Worm (Caenorhabditis elegans): ENCODE results near the gene msra-1.

Gene msra-1

DNA sequence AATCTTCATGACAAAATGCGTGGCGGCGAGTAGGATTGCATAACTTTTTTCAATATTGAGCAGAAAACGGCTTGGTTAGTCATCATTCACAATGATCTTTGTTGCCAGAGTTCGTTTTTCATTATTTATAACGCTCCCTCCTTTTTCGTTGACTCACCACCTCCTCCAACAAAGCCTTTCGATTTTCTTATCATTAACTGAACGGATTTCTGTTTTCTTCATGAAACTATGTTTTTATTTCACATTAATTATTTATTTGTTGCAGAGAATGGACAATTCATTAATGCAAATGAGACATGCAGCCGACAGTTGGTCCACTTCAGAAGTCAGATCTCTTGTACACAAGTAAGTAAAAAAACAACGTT lies 30.8 kb upstream of the msra-1 start, which contains the start of gene bath-44:
TSS of gene bath-44 (plus strand) at position 266 of the 365 bp plus-strand sequence.
- TF ChIP-seq ztf-29 (GFP tag; IDR thresholded peaks at IDR 0.05) (no peak), ztf-23 (GFP tag; IDR thresholded peaks at IDR 0.05) (no peak), tab-1 (GFP tag; IDR thresholded peaks at IDR 0.05) (no peak), ref-1 (GFP tag; conservative IDR thresholded peaks at IDR 0.05) (no peak), cog-1 (tag; optimal IDR thresholded peaks at IDR 0.05) (no peak), T22C8.4 (GFP tag; IDR thresholded peaks at IDR 0.05) (no peak), med-1 (GFP tag; optimal IDR thresholded peaks at IDR 0.05; ENCODE audit: insufficient read depth) (no peak), klf-2 (GFP tag; conservative IDR thresholded peaks at IDR 0.05) (no peak), flt-1 (GFP tag; IDR thresholded peaks at IDR 0.05) (no peak)

DNA sequence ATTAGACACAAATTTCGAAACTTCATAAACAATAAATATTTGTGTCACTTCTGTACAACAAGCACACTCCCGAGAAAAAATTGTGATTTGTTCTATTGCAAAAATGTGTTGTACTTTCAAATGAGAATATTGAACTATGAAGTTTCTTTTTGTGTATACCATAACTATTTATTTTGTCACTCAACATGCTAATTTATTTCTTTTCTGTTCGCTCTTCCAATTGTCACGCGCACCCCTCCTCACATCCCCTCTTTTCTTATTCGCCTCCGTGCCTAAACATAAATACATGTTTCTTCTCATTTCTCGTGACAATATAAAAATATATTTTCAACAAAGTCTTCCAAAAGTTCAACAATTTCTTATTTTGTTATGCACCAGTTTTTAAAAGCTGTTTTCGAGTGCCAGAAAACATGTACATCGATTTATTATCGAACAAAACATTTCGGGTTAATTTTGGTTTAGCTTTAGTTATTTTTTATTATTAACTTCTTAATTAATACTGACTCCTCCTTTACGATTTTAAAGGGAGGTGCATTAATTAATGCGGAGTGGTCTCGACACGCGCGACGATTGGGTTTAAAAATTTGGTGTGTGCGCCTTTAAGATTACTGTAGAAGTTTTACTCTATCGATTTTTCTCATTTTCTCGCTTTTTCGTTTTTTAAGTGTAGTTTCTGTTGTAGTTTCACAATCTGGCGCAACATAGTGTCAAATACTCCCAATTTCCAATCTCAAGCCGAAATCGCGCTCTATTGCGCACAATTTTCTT lies 30.3 kb upstream of the msra-1 start:
- TF ChIP-seq klf-2 (GFP tag; conservative IDR thresholded peaks at IDR 0.05) (no peak), ref-1 (GFP tag; conservative IDR thresholded peaks at IDR 0.05) (no peak), flt-1 (GFP tag; IDR thresholded peaks at IDR 0.05) (no peak), T22C8.4 (GFP tag; IDR thresholded peaks at IDR 0.05) (no peak), cog-1 (tag; optimal IDR thresholded peaks at IDR 0.05) (no peak), tab-1 (GFP tag; IDR thresholded peaks at IDR 0.05) (no peak), med-1 (GFP tag; optimal IDR thresholded peaks at IDR 0.05; ENCODE audit: insufficient read depth) (no peak), ztf-23 (GFP tag; IDR thresholded peaks at IDR 0.05) (no peak), ztf-29 (GFP tag; IDR thresholded peaks at IDR 0.05) (no peak)

DNA sequence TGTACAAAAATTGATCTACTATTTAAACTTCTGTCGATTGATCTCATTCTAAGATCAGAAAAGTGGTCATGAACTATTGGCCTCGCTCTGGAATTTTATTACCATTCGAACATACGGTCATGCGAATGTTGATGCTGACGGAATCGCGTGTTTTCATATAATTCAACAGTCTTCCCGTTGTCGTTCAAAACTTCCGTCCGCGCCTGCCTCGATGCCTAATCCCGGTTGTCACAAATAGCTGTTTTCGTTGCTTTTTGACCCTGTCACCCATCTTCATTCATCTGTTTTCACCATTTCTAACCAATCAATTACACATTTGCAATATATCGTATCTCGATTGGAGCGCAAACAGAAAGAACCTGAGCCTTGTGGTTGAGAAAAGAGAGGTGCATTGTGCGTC lies 29.6 kb upstream of the msra-1 start:
- TF ChIP-seq cog-1 (tag; optimal IDR thresholded peaks at IDR 0.05) (no peak), ztf-23 (GFP tag; IDR thresholded peaks at IDR 0.05) (no peak), tab-1 (GFP tag; IDR thresholded peaks at IDR 0.05) (no peak), med-1 (GFP tag; optimal IDR thresholded peaks at IDR 0.05; ENCODE audit: insufficient read depth) (no peak)

DNA sequence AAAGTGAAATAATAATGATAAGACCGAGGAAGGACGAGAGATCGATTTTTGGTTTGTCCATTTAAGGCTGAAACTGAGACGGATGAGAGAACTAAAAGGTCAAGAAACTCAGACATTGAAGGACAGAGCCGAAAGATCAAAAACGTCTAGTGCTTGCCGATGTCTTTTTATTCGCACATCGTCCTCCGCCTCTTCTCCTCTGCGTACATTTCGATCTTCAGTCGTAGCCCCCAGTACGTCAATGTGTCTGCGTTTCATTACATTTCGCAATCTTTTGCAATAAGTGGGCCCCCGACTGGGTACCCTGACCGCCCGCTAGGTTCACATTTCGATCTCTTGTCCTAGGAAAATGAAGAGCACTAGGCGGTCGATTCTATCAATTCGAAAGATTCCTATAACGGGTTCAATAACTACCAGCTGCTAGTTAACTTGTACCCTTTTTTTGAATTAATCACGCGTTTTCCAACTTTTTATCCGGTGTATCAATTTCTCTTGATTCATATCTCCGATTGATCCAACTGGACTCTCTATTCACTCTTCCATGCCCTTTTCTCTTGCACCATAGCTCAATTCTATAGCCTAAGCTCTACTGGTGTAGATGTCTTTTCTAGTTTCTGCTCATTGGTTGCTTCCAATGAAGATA lies 28.3 kb upstream of the msra-1 start:
- TF ChIP-seq flt-1 (GFP tag; IDR thresholded peaks at IDR 0.05) = no peak
- no peak for TF ChIP-seq ref-1 (GFP tag; conservative IDR thresholded peaks at IDR 0.05)
- TF ChIP-seq klf-2 (GFP tag; conservative IDR thresholded peaks at IDR 0.05) = no peak
- TF ChIP-seq ztf-23 (GFP tag; IDR thresholded peaks at IDR 0.05) = no peak
- no peak for TF ChIP-seq tab-1 (GFP tag; IDR thresholded peaks at IDR 0.05)
- no peak for TF ChIP-seq med-1 (GFP tag; optimal IDR thresholded peaks at IDR 0.05; ENCODE audit: insufficient read depth)
- no peak for TF ChIP-seq ztf-29 (GFP tag; IDR thresholded peaks at IDR 0.05)
- TF ChIP-seq T22C8.4 (GFP tag; IDR thresholded peaks at IDR 0.05) = no peak
- no peak for TF ChIP-seq cog-1 (tag; optimal IDR thresholded peaks at IDR 0.05)

DNA sequence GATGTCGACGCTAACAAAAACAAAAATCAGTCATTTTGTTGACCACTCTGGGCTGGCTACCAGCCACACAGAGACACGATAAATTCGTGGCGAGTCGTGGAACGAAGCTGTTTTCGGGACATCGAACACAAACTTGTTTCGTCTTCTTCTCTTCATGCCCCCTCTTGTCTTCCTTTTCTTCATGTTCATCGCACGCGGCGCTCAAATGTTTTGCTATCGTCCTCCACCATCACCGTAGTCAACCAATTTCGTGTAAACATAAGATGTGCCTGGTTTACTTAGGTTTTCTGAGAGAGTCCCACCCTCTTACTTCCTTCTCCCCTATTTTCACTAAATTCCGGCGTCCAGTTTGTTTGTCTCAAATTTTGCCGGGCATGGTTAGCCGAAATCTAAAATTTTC lies 26.5 kb upstream of the msra-1 start:
- TF ChIP-seq ztf-23 (GFP tag; IDR thresholded peaks at IDR 0.05) (no peak), tab-1 (GFP tag; IDR thresholded peaks at IDR 0.05) (no peak), ztf-29 (GFP tag; IDR thresholded peaks at IDR 0.05) (no peak), med-1 (GFP tag; optimal IDR thresholded peaks at IDR 0.05; ENCODE audit: insufficient read depth) (no peak), T22C8.4 (GFP tag; IDR thresholded peaks at IDR 0.05) (no peak), cog-1 (tag; optimal IDR thresholded peaks at IDR 0.05) (no peak), klf-2 (GFP tag; conservative IDR thresholded peaks at IDR 0.05) (no peak), ref-1 (GFP tag; conservative IDR thresholded peaks at IDR 0.05) (no peak), flt-1 (GFP tag; IDR thresholded peaks at IDR 0.05) (no peak)

DNA sequence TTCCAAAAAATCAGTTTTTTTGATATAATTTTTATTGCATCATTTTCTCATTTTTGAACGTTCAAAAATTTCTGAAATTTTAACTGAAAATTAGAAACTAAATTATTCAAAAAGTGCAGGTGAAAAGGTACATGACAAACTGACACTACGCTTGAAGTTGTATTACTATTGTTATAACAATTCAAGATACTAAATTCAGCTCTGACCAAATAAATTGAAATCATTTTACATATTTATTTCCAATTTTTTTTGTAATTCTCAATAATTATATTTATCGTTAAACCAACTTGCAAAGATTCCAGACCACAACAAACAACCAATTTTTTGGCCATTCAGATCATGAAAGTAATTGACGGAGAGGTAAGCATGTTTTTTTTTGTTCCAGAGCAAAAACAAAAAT lies 21.6 kb upstream of the msra-1 start, which contains the start of gene sre-3:
TSS of gene sre-3 (plus strand) at position 301 of the 400 bp plus-strand sequence.
- TF ChIP-seq tab-1 (GFP tag; IDR thresholded peaks at IDR 0.05) (no peak), ref-1 (GFP tag; conservative IDR thresholded peaks at IDR 0.05) (no peak), ztf-29 (GFP tag; IDR thresholded peaks at IDR 0.05) (no peak), klf-2 (GFP tag; conservative IDR thresholded peaks at IDR 0.05) (no peak), ztf-23 (GFP tag; IDR thresholded peaks at IDR 0.05) (no peak), flt-1 (GFP tag; IDR thresholded peaks at IDR 0.05) (no peak), med-1 (GFP tag; optimal IDR thresholded peaks at IDR 0.05; ENCODE audit: insufficient read depth) (no peak), cog-1 (tag; optimal IDR thresholded peaks at IDR 0.05) (no peak), T22C8.4 (GFP tag; IDR thresholded peaks at IDR 0.05) (no peak)

DNA sequence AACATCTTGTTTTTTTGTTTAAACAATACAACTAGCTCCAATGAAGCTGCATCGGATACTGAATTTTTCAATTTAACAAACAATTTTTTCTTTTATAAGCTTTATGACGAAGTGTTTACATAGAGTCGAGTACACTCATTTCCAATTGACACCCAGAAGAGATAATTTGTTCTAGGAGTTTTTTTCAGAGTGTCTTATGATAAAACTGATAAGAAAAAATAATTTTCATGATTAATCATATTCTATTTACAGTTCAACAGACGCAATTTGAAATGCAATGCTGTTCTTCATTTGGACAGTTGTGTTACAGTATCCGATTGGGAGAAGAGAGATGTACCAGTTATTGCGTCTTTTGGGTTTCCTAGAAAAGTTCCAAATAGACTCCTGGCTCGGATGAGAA lies 18.1 kb upstream of the msra-1 start:
- TF ChIP-seq med-1 (GFP tag; optimal IDR thresholded peaks at IDR 0.05; ENCODE audit: insufficient read depth) (no peak), tab-1 (GFP tag; IDR thresholded peaks at IDR 0.05) (no peak), klf-2 (GFP tag; conservative IDR thresholded peaks at IDR 0.05) (no peak), ztf-23 (GFP tag; IDR thresholded peaks at IDR 0.05) (no peak), ref-1 (GFP tag; conservative IDR thresholded peaks at IDR 0.05) (no peak)

DNA sequence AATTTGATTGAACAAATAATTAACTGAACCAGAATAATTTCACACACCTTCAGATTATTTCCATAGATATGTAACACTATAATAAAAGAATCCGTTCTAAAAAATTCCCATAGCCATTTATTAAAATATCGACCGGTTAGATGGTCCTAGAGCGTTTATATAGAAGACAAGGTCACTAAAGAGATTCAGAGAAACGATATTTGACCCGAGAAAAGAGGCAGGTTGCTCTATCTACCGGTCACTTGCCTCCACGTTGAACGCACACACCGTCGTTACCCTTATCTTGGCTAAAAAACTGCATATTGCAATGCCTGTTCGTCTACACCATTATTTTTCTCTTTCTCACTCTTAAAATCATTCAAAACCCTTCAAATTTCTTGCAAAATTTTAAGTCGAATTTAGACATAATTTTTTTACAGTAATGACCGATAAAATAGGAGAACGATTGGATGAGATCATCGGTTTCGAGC lies 17.3 kb upstream of the msra-1 start, which contains the start of gene C07D10.5:
TSS of gene C07D10.5 (plus strand) at position 420 of the 470 bp plus-strand sequence.
- TF ChIP-seq med-1 (GFP tag; optimal IDR thresholded peaks at IDR 0.05; ENCODE audit: insufficient read depth) (no peak), ztf-29 (GFP tag; IDR thresholded peaks at IDR 0.05) (no peak), T22C8.4 (GFP tag; IDR thresholded peaks at IDR 0.05) (no peak)

DNA sequence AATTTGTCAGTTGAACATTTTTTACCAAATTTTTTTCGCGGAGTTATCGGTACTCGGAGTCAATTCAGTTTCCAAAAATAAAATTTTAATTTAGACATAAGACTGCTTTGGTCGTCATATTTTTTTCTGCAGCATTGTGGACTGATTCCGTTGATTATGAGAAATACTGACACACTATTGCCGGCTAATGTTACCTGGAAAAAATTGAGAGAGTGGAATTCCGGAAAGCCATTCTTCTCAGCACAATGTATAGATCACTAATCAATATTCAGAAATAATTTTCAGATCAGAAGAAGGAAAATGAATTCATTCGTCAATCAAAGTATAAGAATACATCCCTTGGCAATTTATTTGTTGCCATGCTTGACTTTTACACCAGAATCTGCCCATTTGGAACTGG lies 15.2 kb upstream of the msra-1 start, which contains the start of gene C07D10.6:
TSS of gene C07D10.6 (plus strand) at position 301 of the 400 bp plus-strand sequence.
- no peak for TF ChIP-seq flt-1 (GFP tag; IDR thresholded peaks at IDR 0.05)
- TF ChIP-seq ref-1 (GFP tag; conservative IDR thresholded peaks at IDR 0.05) = no peak
- no peak for TF ChIP-seq med-1 (GFP tag; optimal IDR thresholded peaks at IDR 0.05; ENCODE audit: insufficient read depth)
- TF ChIP-seq T22C8.4 (GFP tag; IDR thresholded peaks at IDR 0.05) = no peak
- TF ChIP-seq tab-1 (GFP tag; IDR thresholded peaks at IDR 0.05) = no peak
